Worm (Caenorhabditis elegans) whole organism, young adult: Measurements from ENCODE around the gene R160.13.

Experiments used
- F22D6.2 ChIP-seq: sonication (generic microtip); optimal IDR thresholded peaks from 2 replicates; lab custom pipeline; 2016; ENCODE audit warnings: mild to moderate bottlenecking, missing genetic modification characterization, missing compliant biosample characterization
- F23B12.7 ChIP-seq: sonication (generic microtip); optimal IDR thresholded peaks from 2 replicates; lab custom pipeline; 2017; ENCODE audit warnings: missing genetic modification characterization, mild to moderate bottlenecking, missing compliant biosample characterization, antibody characterized with exemption, moderate library complexity; ENCODE audit not compliant: insufficient read depth
- F57A8.1 ChIP-seq: fragments of 200-800 bp; sonication (Bioruptor generic); optimal IDR thresholded peaks from 2 replicates; lab custom pipeline; 2018; ENCODE audit warnings: mild to moderate bottlenecking, missing genetic modification characterization, moderate library complexity, missing compliant biosample characterization
- K11D2.4 ChIP-seq: fragments of 200-800 bp; sonication (Bioruptor generic); IDR thresholded peaks from 2 replicates; pipeline ENCODE4 v1.3.6; 2022; ENCODE audit warnings: missing genetic modification reagents, missing genetic modification characterization, missing compliant biosample characterization
- T07F8.4 ChIP-seq: sonication (generic microtip); optimal IDR thresholded peaks from 2 replicates; lab custom pipeline; 2016; ENCODE audit warnings: mild to moderate bottlenecking, missing genetic modification characterization, moderate library complexity, missing compliant biosample characterization
- Y67H2A.10 ChIP-seq: fragments of 200-800 bp; sonication (Bioruptor generic); conservative IDR thresholded peaks from 2 replicates; pipeline ENCODE4 v1.3.6; 2022; ENCODE audit warnings: missing genetic modification reagents, missing genetic modification characterization, missing compliant biosample characterization
- Y95B8A.8 ChIP-seq: fragments of 200-800 bp; sonication (Bioruptor generic); IDR thresholded peaks from 2 replicates; pipeline ENCODE4 v1.3.6; 2022; ENCODE audit warnings: missing genetic modification reagents, missing genetic modification characterization, missing compliant biosample characterization
- akir-1 ChIP-seq: fragments of 200-800 bp; sonication (Bioruptor generic); optimal IDR thresholded peaks from 2 replicates; lab custom pipeline; 2018; ENCODE audit warnings: mild to moderate bottlenecking, missing genetic modification characterization, moderate library complexity, missing compliant biosample characterization
- atf-7 ChIP-seq: sonication (generic microtip); optimal IDR thresholded peaks from 2 replicates; lab custom pipeline; 2017; ENCODE audit warnings: mild to moderate bottlenecking, missing genetic modification characterization, missing compliant biosample characterization
- attf-6 ChIP-seq: fragments of 200-800 bp; sonication (Bioruptor generic); IDR thresholded peaks from 2 replicates; pipeline ENCODE4 v1.3.6; 2022; ENCODE audit warnings: missing genetic modification reagents, missing genetic modification characterization, missing compliant biosample characterization
- bed-1 ChIP-seq: fragments of 200-800 bp; sonication (Bioruptor generic); IDR thresholded peaks from 2 replicates; pipeline ENCODE4 v1.3.6; 2022; ENCODE audit warnings: missing genetic modification reagents, missing genetic modification characterization, missing compliant biosample characterization
- ceh-40 ChIP-seq: fragments of 200-800 bp; sonication (Bioruptor generic); IDR thresholded peaks from 2 replicates; pipeline ENCODE4 v1.3.6; 2022; ENCODE audit warnings: missing genetic modification characterization, missing compliant biosample characterization
- ceh-91 ChIP-seq: fragments of 200-800 bp; sonication (Bioruptor generic); IDR thresholded peaks from 2 replicates; pipeline ENCODE4 v1.3.6; 2022; ENCODE audit warnings: missing genetic modification reagents, missing genetic modification characterization, missing compliant biosample characterization
- die-1 ChIP-seq: sonication (generic microtip); optimal IDR thresholded peaks from 2 replicates; lab custom pipeline; 2016; ENCODE audit warnings: missing genotype, mild to moderate bottlenecking, missing genetic modification characterization, missing compliant biosample characterization
- hlh-12 ChIP-seq: sonication (generic microtip); optimal IDR thresholded peaks from 2 replicates; lab custom pipeline; 2016; ENCODE audit warnings: missing genetic modification characterization, missing compliant biosample characterization
- hmg-20 ChIP-seq: fragments of 200-800 bp; sonication (Bioruptor generic); IDR thresholded peaks from 2 replicates; pipeline ENCODE4 v1.3.6; 2022; ENCODE audit warnings: missing genetic modification reagents, missing genetic modification characterization, missing compliant biosample characterization
- hsf-1 ChIP-seq: fragments of 200-800 bp; sonication (Bioruptor generic); IDR thresholded peaks from 2 replicates; pipeline ENCODE4 v1.3.6; 2022; ENCODE audit warnings: missing genetic modification reagents, missing genetic modification characterization, missing compliant biosample characterization
- let-526 ChIP-seq: fragments of 200-800 bp; sonication (Bioruptor generic); IDR thresholded peaks from 2 replicates; pipeline ENCODE4 v1.3.6; 2022; ENCODE audit warnings: missing genetic modification reagents, missing genetic modification characterization, missing compliant biosample characterization
- let-607 ChIP-seq, 2 experiments: fragments of 200-800 bp in 1 of 2; sonication (Bioruptor generic) in 1 of 2; sonication (generic microtip) in 1 of 2; optimal IDR thresholded peaks; 2 replicates each; lab custom pipeline; 2016 to 2018; ENCODE audit warnings: mild to moderate bottlenecking in 2 of 2, missing compliant biosample characterization in 2 of 2, missing genetic modification characterization in 2 of 2, moderate library complexity in 2 of 2, missing genotype in 1 of 2
- lin-26 ChIP-seq: fragments of 200-800 bp; sonication (Bioruptor generic); IDR thresholded peaks from 2 replicates; pipeline ENCODE4 v1.3.6; 2022; ENCODE audit warnings: missing genetic modification reagents, missing genetic modification characterization, missing compliant biosample characterization
- lin-54 ChIP-seq: fragments of 200-800 bp; sonication (Bioruptor generic); optimal IDR thresholded peaks from 2 replicates; lab custom pipeline; 2018; ENCODE audit warnings: mild to moderate bottlenecking, missing genetic modification characterization, missing compliant biosample characterization
- lir-1 ChIP-seq: fragments of 200-800 bp; sonication (Bioruptor generic); conservative IDR thresholded peaks from 2 replicates; pipeline ENCODE4 v1.3.6; 2022; ENCODE audit warnings: missing genetic modification reagents, missing genetic modification characterization, missing compliant biosample characterization
- lsl-1 ChIP-seq: fragments of 200-800 bp; sonication (Bioruptor generic); optimal IDR thresholded peaks from 2 replicates; lab custom pipeline; 2018; ENCODE audit warnings: mild to moderate bottlenecking, missing genetic modification characterization, moderate library complexity, missing compliant biosample characterization
- madf-10 ChIP-seq: sonication (generic microtip); optimal IDR thresholded peaks from 2 replicates; lab custom pipeline; 2016; ENCODE audit warnings: mild to moderate bottlenecking, missing genetic modification characterization, missing compliant biosample characterization
- madf-6 ChIP-seq: fragments of 200-800 bp; sonication (Bioruptor generic); IDR thresholded peaks from 2 replicates; pipeline ENCODE4 v1.3.6; 2022; ENCODE audit warnings: missing genetic modification reagents, missing genetic modification characterization, missing compliant biosample characterization
- nfya-1 ChIP-seq: sonication (generic microtip); optimal IDR thresholded peaks from 2 replicates; lab custom pipeline; 2017; ENCODE audit warnings: antibody characterized with exemption, missing compliant biosample characterization, missing genetic modification characterization, borderline replicate concordance; ENCODE audit not compliant: insufficient read depth
- nfya-2 ChIP-seq: fragments of 200-800 bp; sonication (Bioruptor generic); IDR thresholded peaks from 2 replicates; pipeline ENCODE4 v1.3.6; 2022; ENCODE audit warnings: missing genetic modification reagents, missing genetic modification characterization, missing compliant biosample characterization
- nfyb-1 ChIP-seq: fragments of 200-800 bp; sonication (Bioruptor generic); IDR thresholded peaks from 2 replicates; pipeline ENCODE4 v1.3.6; 2022; ENCODE audit warnings: missing genetic modification reagents, missing genetic modification characterization, missing compliant biosample characterization
- pbrm-1 ChIP-seq: fragments of 200-800 bp; sonication (Bioruptor generic); IDR thresholded peaks from 2 replicates; pipeline ENCODE4 v1.3.6; 2022; ENCODE audit warnings: missing genetic modification reagents, missing genetic modification characterization, missing compliant biosample characterization
- pha-4 ChIP-seq: fragments of 150-350 bp; sonication (generic microtip); optimal IDR thresholded peaks from 2 replicates; lab custom pipeline; 2014; ENCODE audit warnings: missing biosample characterization, missing genetic modification reagents, missing genetic modification characterization
- rec-8 ChIP-seq, 2 experiments: sonication (generic microtip); optimal IDR thresholded peaks; 2 replicates each; lab custom pipeline; 2016; ENCODE audit warnings: mild to moderate bottlenecking in 2 of 2, missing genetic modification characterization in 2 of 2, missing genetic modification reagents in 2 of 2, missing genotype in 2 of 2, missing biosample characterization in 1 of 2, missing compliant biosample characterization in 1 of 2, moderate library complexity in 1 of 2
- repo-1 ChIP-seq: sonication (generic microtip); optimal IDR thresholded peaks from 2 replicates; lab custom pipeline; 2017; ENCODE audit warnings: mild to moderate bottlenecking, missing genetic modification characterization, missing compliant biosample characterization
- rpc-1 ChIP-seq, 2 experiments: fragments of 150-350 bp in 1 of 2; sonication (generic microtip) in 1 of 2; optimal IDR thresholded peaks; 2 replicates each; lab custom pipeline; 2014 to 2018; ENCODE audit warnings: missing biosample characterization in 1 of 2, missing genetic modification characterization in 1 of 2, missing genetic modification reagents in 1 of 2, missing genotype in 1 of 2
- snpc-1.1 ChIP-seq: sonication (generic microtip); optimal IDR thresholded peaks from 2 replicates; lab custom pipeline; 2017; ENCODE audit warnings: missing genetic modification characterization, mild to moderate bottlenecking, missing compliant biosample characterization, antibody characterized with exemption, moderate library complexity, missing genotype, missing genetic modification reagents; ENCODE audit not compliant: insufficient read depth
- snpc-1.3 ChIP-seq: sonication (generic microtip); optimal IDR thresholded peaks from 2 replicates; lab custom pipeline; 2017; ENCODE audit warnings: missing genetic modification characterization, mild to moderate bottlenecking, missing compliant biosample characterization, antibody characterized with exemption, moderate library complexity, missing genotype, missing genetic modification reagents; ENCODE audit not compliant: insufficient read depth
- snpc-4 ChIP-seq, 5 experiments: fragments of 150-350 bp in 1 of 5; sonication (generic microtip) in 4 of 5; optimal IDR thresholded peaks; 2 replicates each; lab custom pipeline; 2014 to 2018; ENCODE audit warnings: missing genetic modification characterization in 5 of 5, missing biosample characterization in 3 of 5, antibody characterized with exemption in 2 of 5, mild to moderate bottlenecking in 2 of 5, missing compliant biosample characterization in 2 of 5, missing genotype in 2 of 5, moderate library complexity in 2 of 5, missing genetic modification reagents in 1 of 5
- sptf-2 ChIP-seq: fragments of 200-800 bp; sonication (Bioruptor generic); optimal IDR thresholded peaks from 2 replicates; lab custom pipeline; 2018; ENCODE audit warnings: mild to moderate bottlenecking, missing genetic modification characterization, missing compliant biosample characterization
- zfh-2 ChIP-seq: fragments of 200-800 bp; sonication (Bioruptor generic); conservative IDR thresholded peaks from 2 replicates; pipeline ENCODE4 v1.3.6; 2022; ENCODE audit warnings: missing genetic modification reagents, missing genetic modification characterization, missing compliant biosample characterization
- zim-3 ChIP-seq: sonication (generic microtip); optimal IDR thresholded peaks from 2 replicates; lab custom pipeline; 2017; ENCODE audit warnings: mild to moderate bottlenecking, missing genetic modification characterization, moderate library complexity, missing compliant biosample characterization
- ztf-3 ChIP-seq: fragments of 200-800 bp; sonication (Bioruptor generic); optimal IDR thresholded peaks from 2 replicates; lab custom pipeline; 2018; ENCODE audit warnings: mild to moderate bottlenecking, missing genetic modification characterization, missing compliant biosample characterization

The R160.13 gene

DNA sequence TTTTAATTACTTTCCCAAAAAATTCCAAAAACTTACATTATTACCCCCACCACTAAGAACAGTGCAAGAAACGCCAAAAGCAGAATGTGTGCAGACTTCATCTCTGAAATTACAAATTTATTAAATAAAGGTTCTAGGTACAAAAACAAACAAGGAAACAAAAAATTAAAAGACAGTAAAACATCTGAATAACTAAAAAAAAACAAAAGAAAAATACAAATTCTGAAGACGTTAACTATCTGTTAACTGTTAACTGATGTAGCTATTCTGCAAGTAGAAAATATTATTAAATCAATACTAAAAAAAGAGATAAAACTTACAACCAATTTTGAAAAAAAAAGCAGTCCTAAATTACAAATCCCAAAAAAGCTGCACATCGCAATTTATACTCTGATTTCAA, at the start of gene R160.13:
Gene R160.13, minus strand, starts transcription at position 101 of the 400 bp plus-strand sequence.
- no peak for TF ChIP-seq rec-8 (tag; optimal IDR thresholded peaks at IDR 0.05; lab: Kevin White, UChicago)
- TF ChIP-seq Y95B8A.8 (GFP tag; lab: Robert Waterston, UW), result no peak
- no peak for TF ChIP-seq bed-1
- TF ChIP-seq lsl-1 (GFP tag; lab: Kevin White, UChicago), result no peak
- no peak for TF ChIP-seq K11D2.4 (GFP tag; lab: Robert Waterston, UW)
- TF ChIP-seq hlh-12 (tag; lab: Kevin White, UChicago), result no peak
- no peak for TF ChIP-seq hmg-20 (GFP tag; lab: Robert Waterston, UW)
- TF ChIP-seq snpc-4 (GFP tag; optimal IDR thresholded peaks at IDR 0.05; lab: Kevin White, UChicago), result no peak
- TF ChIP-seq snpc-4 (tag; optimal IDR thresholded peaks at IDR 0.05; lab: Kevin White, UChicago), result no peak
- no peak for TF ChIP-seq Y67H2A.10

ce11 chrX:4418751-4419150, 47.4 kb upstream of the R160.13 start, which contains the start of gene dop-1:
Gene dop-1, minus strand, starts transcription at chrX:4418851.
- no peak for TF ChIP-seq let-607 (tag; optimal IDR thresholded peaks at IDR 0.05; lab: Kevin White, UChicago)
- TF ChIP-seq F23B12.7 (tag; lab: Kevin White, UChicago), result no peak
- no peak for TF ChIP-seq zim-3
- no peak for TF ChIP-seq akir-1 (GFP tag; lab: Kevin White, UChicago)
- TF ChIP-seq F22D6.2 (tag; lab: Kevin White, UChicago), result no peak
- no peak for TF ChIP-seq sptf-2 (GFP tag; lab: Kevin White, UChicago)
- TF ChIP-seq F57A8.1, result no peak
- no peak for TF ChIP-seq ztf-3 (GFP tag; lab: Kevin White, UChicago)
- TF ChIP-seq ceh-91, result no peak
- TF ChIP-seq ceh-40, result no peak
- TF ChIP-seq T07F8.4, result no peak
- no peak for TF ChIP-seq nfya-2 (GFP tag; lab: Robert Waterston, UW)
- no peak for TF ChIP-seq Y67H2A.10
- TF ChIP-seq, all 124 proteins: peak for 0

ce11 chrX:4415289-4415688, 44.0 kb upstream of the R160.13 start:
- TF ChIP-seq madf-6, result no peak
- TF ChIP-seq lir-1, result no peak
- no peak for TF ChIP-seq pbrm-1 (GFP tag; lab: Robert Waterston, UW)
- TF ChIP-seq madf-10 (tag; lab: Kevin White, UChicago), result no peak
- no peak for TF ChIP-seq atf-7

DNA sequence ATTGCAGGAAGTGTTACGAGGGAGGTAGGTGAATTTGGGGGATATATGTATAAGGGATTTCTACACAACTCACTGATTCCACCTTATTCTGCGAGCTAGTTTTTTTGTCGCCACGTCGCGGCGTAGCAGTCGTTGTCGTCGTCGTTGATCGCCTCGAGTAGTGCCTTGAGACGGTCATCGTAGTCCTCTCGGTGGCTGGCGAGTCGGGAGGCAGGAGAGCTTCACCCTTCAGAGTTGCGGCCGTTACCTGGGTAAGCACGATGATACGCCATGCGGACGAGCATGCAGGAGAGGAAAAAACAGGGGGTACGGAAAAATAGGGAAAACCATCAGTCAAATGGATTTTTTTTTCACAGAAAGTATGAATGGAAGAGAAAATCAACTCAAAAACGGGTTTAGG, 41.9 kb upstream of the R160.13 start:
- peak; percentile 70 for TF ChIP-seq zfh-2 (GFP tag; lab: Robert Waterston, UW)
- no peak for TF ChIP-seq rpc-1 (optimal IDR thresholded peaks at IDR 0.05; lab: Kevin White, UChicago)
- TF ChIP-seq rpc-1 (tag; optimal IDR thresholded peaks at IDR 0.05; lab: Kevin White, UChicago), result no peak

ce11 chrX:4410280-4410911, 39.1 kb upstream of the R160.13 start:
- TF ChIP-seq die-1, result peak; percentile 82
- peak; percentile 65 for TF ChIP-seq snpc-4 (GFP tag; optimal IDR thresholded peaks at IDR 0.05; lab: Kevin White, UChicago)
- TF ChIP-seq snpc-4 (tag; optimal IDR thresholded peaks at IDR 0.05; lab: Kevin White, UChicago), result peak in 3 of 4 experiments; percentile 53 to 83 (median 81)
- no peak for TF ChIP-seq attf-6 (GFP tag; lab: Robert Waterston, UW)
- no peak for TF ChIP-seq nfyb-1 (GFP tag; lab: Robert Waterston, UW)
- TF ChIP-seq rec-8 (tag; optimal IDR thresholded peaks at IDR 0.05; lab: Kevin White, UChicago), result peak in 1 of 2 experiments; percentile 6
- TF ChIP-seq lin-26 (GFP tag; lab: Robert Waterston, UW), result peak; percentile 76
- peak; percentile 25 for TF ChIP-seq repo-1 (tag; lab: Kevin White, UChicago)
- peak; percentile 53; the same call in 1 of the 2 replicates for TF ChIP-seq hsf-1 (GFP tag; lab: Robert Waterston, UW)
- no peak for TF ChIP-seq let-526
- peak; percentile 15 for TF ChIP-seq lin-54 (GFP tag; lab: Kevin White, UChicago)
- TF ChIP-seq snpc-1.3 (tag; lab: Kevin White, UChicago), result peak; percentile 73
- TF ChIP-seq pha-4 (tag; lab: Kevin White, UChicago), result no peak
- TF ChIP-seq nfya-1 (tag; lab: Kevin White, UChicago), result no peak
- TF ChIP-seq snpc-1.1 (tag; lab: Kevin White, UChicago), result peak; percentile 60
